Fruit fly (Drosophila melanogaster): Measurements from ENCODE around the gene CG9521.
A peak's percentile ranks its signal among the peaks of the same experiment; 100 is the strongest.

CG9521 gene

DNA sequence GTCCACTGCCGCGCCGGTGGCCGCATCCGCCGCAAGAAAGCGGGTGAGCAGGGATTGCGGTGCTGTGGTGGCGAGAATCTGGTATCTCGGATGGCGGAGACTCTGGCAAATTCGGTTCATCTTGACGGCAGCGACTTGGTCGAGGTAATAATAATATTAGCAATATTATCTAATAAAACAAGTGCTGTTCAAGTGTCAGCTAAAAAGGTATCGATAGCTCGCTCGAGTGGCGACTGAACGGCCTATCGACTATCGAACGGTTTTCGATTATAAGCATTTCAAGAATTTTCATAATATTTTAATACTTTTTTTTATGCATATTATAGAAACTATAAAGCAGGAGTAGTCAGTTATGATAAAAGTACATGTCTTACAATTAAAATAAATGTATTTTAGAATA is 15.1 kb downstream of the CG9521 start, which contains the start of gene Grx5 (continued):
- no peak for TF ChIP-seq ase (GFP tag; IDR thresholded peaks at IDR 0.05)
- TF ChIP-seq CG1529 (GFP tag; optimal IDR thresholded peaks at IDR 0.05): no peak
- TF ChIP-seq tap (tag; optimal IDR thresholded peaks at IDR 0.05): no peak
- no peak for TF ChIP-seq dimm (GFP tag; IDR thresholded peaks at IDR 0.05)
- TF ChIP-seq Dek (tag; optimal IDR thresholded peaks at IDR 0.05): no peak
- no peak for TF ChIP-seq ranshi (GFP tag; IDR thresholded peaks at IDR 0.05)
- no peak for TF ChIP-seq ems (GFP tag; optimal IDR thresholded peaks at IDR 0.05)
- TF ChIP-seq Scr (GFP tag; IDR thresholded peaks at IDR 0.05; ENCODE audit: partially characterized antibody): peak; percentile 69
- no peak for TF ChIP-seq dmrt99B (tag; optimal IDR thresholded peaks at IDR 0.05)
- TF ChIP-seq fru (optimal IDR thresholded peaks at IDR 0.05): no peak
- TF ChIP-seq ERR (GFP tag; optimal IDR thresholded peaks at IDR 0.05): no peak
- peak; percentile 59; the same call in 1 of the 3 replicates for TF ChIP-seq mld (GFP tag; IDR thresholded peaks at IDR 0.05; ENCODE audit: partially characterized antibody)
- peak; percentile 2 for TF ChIP-seq stwl (tag; optimal IDR thresholded peaks at IDR 0.05)
- no peak for TF ChIP-seq pnt (GFP tag; optimal IDR thresholded peaks at IDR 0.05)
- TF ChIP-seq BEAF-32 (GFP tag; optimal IDR thresholded peaks at IDR 0.05): peak; percentile 62
- no peak for TF ChIP-seq gsb-n (tag; optimal IDR thresholded peaks at IDR 0.05)
- peak; percentile 19 for TF ChIP-seq pzg (GFP tag; optimal IDR thresholded peaks at IDR 0.05)
- no peak for TF ChIP-seq Nf-YC (tag; optimal IDR thresholded peaks at IDR 0.05)
- TF ChIP-seq CG18764 (GFP tag; optimal IDR thresholded peaks at IDR 0.05): no peak
- no peak for TF ChIP-seq btn (GFP tag; optimal IDR thresholded peaks at IDR 0.05)
- TF ChIP-seq Six4 (GFP tag; optimal IDR thresholded peaks at IDR 0.05): no peak
- no peak for TF ChIP-seq H2.0 (GFP tag; IDR thresholded peaks at IDR 0.05)
- TF ChIP-seq CG4328 (GFP tag; optimal IDR thresholded peaks at IDR 0.05): no peak
- no peak for TF ChIP-seq tio (GFP tag; optimal IDR thresholded peaks at IDR 0.05)
- no peak for TF ChIP-seq BtbVII (GFP tag; optimal IDR thresholded peaks at IDR 0.05)
- peak; percentile 47; the same call in 2 of the 3 replicates for TF ChIP-seq knrl (GFP tag; IDR thresholded peaks at IDR 0.05; ENCODE audit: partially characterized antibody)
- TF ChIP-seq pum (GFP tag; optimal IDR thresholded peaks at IDR 0.05): no peak
- no peak for TF ChIP-seq CTCF (GFP tag; optimal IDR thresholded peaks at IDR 0.05)
- TF ChIP-seq PHDP (tag; optimal IDR thresholded peaks at IDR 0.05): no peak
- no peak for TF ChIP-seq jumu (GFP tag; optimal IDR thresholded peaks at IDR 0.05)
- TF ChIP-seq NC2α (GFP tag; optimal IDR thresholded peaks at IDR 0.05): no peak
- TF ChIP-seq Lhr (GFP tag; optimal IDR thresholded peaks at IDR 0.05): no peak
- no peak for TF ChIP-seq CG11247 (GFP tag; IDR thresholded peaks at IDR 0.05)
- TF ChIP-seq Eip74EF (GFP tag; optimal IDR thresholded peaks at IDR 0.05): no peak
- no peak for TF ChIP-seq Xbp1 (GFP tag; optimal IDR thresholded peaks at IDR 0.05)
- TF ChIP-seq Vsx1 (GFP tag; optimal IDR thresholded peaks at IDR 0.05): no peak
- TF ChIP-seq CG14710 (tag; optimal IDR thresholded peaks at IDR 0.05): no peak
- TF ChIP-seq Camta (GFP tag; optimal IDR thresholded peaks at IDR 0.05): no peak
- TF ChIP-seq zen2 (GFP tag; IDR thresholded peaks at IDR 0.05; ENCODE audit: partially characterized antibody): peak; percentile 47; the same call in 1 of the 3 replicates
- no peak for TF ChIP-seq ind (GFP tag; optimal IDR thresholded peaks at IDR 0.05)
- TF ChIP-seq exex (tag; optimal IDR thresholded peaks at IDR 0.05): no peak
- TF ChIP-seq odd (GFP tag; optimal IDR thresholded peaks at IDR 0.05): no peak
- no peak for TF ChIP-seq Med (GFP tag)
- peak; percentile 55; the same call in 1 of the 2 replicates for TF ChIP-seq nerfin-2 (GFP tag; IDR thresholded peaks at IDR 0.05; ENCODE audit: partially characterized antibody)
- no peak for TF ChIP-seq CG10565 (GFP tag; optimal IDR thresholded peaks at IDR 0.05)
- no peak for TF ChIP-seq Rx (GFP tag; IDR thresholded peaks at IDR 0.05)
- TF ChIP-seq MESR4 (GFP tag; optimal IDR thresholded peaks at IDR 0.05): peak; percentile 73
- no peak for TF ChIP-seq Elba2 (GFP tag; optimal IDR thresholded peaks at IDR 0.05)
- no peak for TF ChIP-seq Trl (optimal IDR thresholded peaks at IDR 0.05)
- no peak for TF ChIP-seq Trl (GFP tag; optimal IDR thresholded peaks at IDR 0.05)
- no peak for TF ChIP-seq CG10147 (GFP tag; optimal IDR thresholded peaks at IDR 0.05)
- TF ChIP-seq CG15011 (GFP tag; optimal IDR thresholded peaks at IDR 0.05): no peak

All from whole organism, embryonic.